Fruit fly (Drosophila melanogaster) whole organism, prepupa: ENCODE results near the gene CG17260.

Experiments
- CG10631 ChIP-seq: fragments of 200-800 bp; sonication (Bioruptor generic); optimal IDR thresholded peaks from 2 replicates; lab custom pipeline; 2016; ENCODE audit warnings: missing biosample characterization, missing genetic modification characterization
- CG10669 ChIP-seq: fragments of 200-800 bp; sonication (Bioruptor generic); optimal IDR thresholded peaks from 3 replicates; lab custom pipeline; 2018; ENCODE audit warnings: missing biosample characterization, mild to moderate bottlenecking, missing genetic modification characterization, moderate library complexity
- CG11294 ChIP-seq: fragments of 200-800 bp; sonication (Bioruptor generic); IDR thresholded peaks from 2 replicates; pipeline ENCODE4 v1.3.6; 2022; ENCODE audit warnings: missing biosample characterization, missing genetic modification characterization
- CG11762 ChIP-seq: fragments of 200-800 bp; sonication (Bioruptor generic); optimal IDR thresholded peaks from 3 replicates; lab custom pipeline; 2016; ENCODE audit warnings: missing biosample characterization, missing genetic modification characterization; ENCODE audit not compliant: insufficient read depth
- CG11902 ChIP-seq: fragments of 200-800 bp; sonication (Bioruptor generic); optimal IDR thresholded peaks from 3 replicates; lab custom pipeline; 2016; ENCODE audit warnings: missing biosample characterization, missing genetic modification characterization
- CG15336 ChIP-seq: fragments of 200-800 bp; sonication (Bioruptor generic); IDR thresholded peaks from 2 replicates; pipeline ENCODE4 v1.3.6; 2022; ENCODE audit warnings: missing biosample characterization, missing genetic modification characterization
- CG1621 ChIP-seq: fragments of 200-800 bp; sonication (Bioruptor generic); optimal IDR thresholded peaks from 3 replicates; lab custom pipeline; 2018; ENCODE audit warnings: missing biosample characterization, mild to moderate bottlenecking, missing genetic modification characterization
- CG16779 ChIP-seq: fragments of 200-800 bp; sonication (Bioruptor generic); optimal IDR thresholded peaks from 3 replicates; lab custom pipeline; 2017; ENCODE audit warnings: missing biosample characterization, mild to moderate bottlenecking, missing genetic modification characterization
- CG3032 ChIP-seq: fragments of 200-800 bp; optimal IDR thresholded peaks from 2 replicates; lab custom pipeline; 2019; ENCODE audit warnings: missing biosample characterization, mild to moderate bottlenecking, missing genetic modification characterization, moderate library complexity
- CG32006 ChIP-seq: fragments of 200-800 bp; sonication (Bioruptor generic); optimal IDR thresholded peaks from 3 replicates; lab custom pipeline; 2017; ENCODE audit warnings: missing biosample characterization, mild to moderate bottlenecking, missing genetic modification characterization
- CG34406 ChIP-seq: fragments of 200-800 bp; sonication (Bioruptor generic); optimal IDR thresholded peaks from 3 replicates; lab custom pipeline; 2016; ENCODE audit warnings: missing biosample characterization, missing genetic modification characterization
- CG3919 ChIP-seq: fragments of 200-800 bp; sonication (Bioruptor generic); optimal IDR thresholded peaks from 3 replicates; lab custom pipeline; 2016; ENCODE audit warnings: missing biosample characterization, missing genetic modification characterization
- CG4318 ChIP-seq: fragments of 200-800 bp; sonication (Bioruptor generic); optimal IDR thresholded peaks from 3 replicates; lab custom pipeline; 2017; ENCODE audit warnings: missing biosample characterization, mild to moderate bottlenecking, missing genetic modification characterization
- CG6163 ChIP-seq: fragments of 200-800 bp; sonication (Bioruptor generic); IDR thresholded peaks from 3 replicates; pipeline ENCODE4 v1.3.6; 2022; ENCODE audit warnings: missing biosample characterization, missing genetic modification characterization
- CG6808 ChIP-seq: fragments of 200-800 bp; sonication (Bioruptor generic); optimal IDR thresholded peaks from 3 replicates; lab custom pipeline; 2017; ENCODE audit warnings: missing biosample characterization, missing genetic modification characterization, mild to moderate bottlenecking, moderate library complexity, missing genetic modification reagents
- CG6854 ChIP-seq: fragments of 200-800 bp; sonication (Bioruptor generic); optimal IDR thresholded peaks from 2 replicates; lab custom pipeline; 2017; ENCODE audit warnings: missing biosample characterization, mild to moderate bottlenecking, missing genetic modification characterization
- CG8119 ChIP-seq: fragments of 200-800 bp; sonication (Bioruptor generic); IDR thresholded peaks from 3 replicates; pipeline ENCODE4 v1.3.6; 2022; ENCODE audit warnings: missing biosample characterization, missing genetic modification characterization
- CG8319 ChIP-seq: fragments of 200-800 bp; sonication (Bioruptor generic); optimal IDR thresholded peaks from 3 replicates; lab custom pipeline; 2016; ENCODE audit warnings: missing biosample characterization, missing genetic modification characterization
- CG9139 ChIP-seq: fragments of 200-800 bp; sonication (Bioruptor generic); optimal IDR thresholded peaks from 3 replicates; lab custom pipeline; 2017; ENCODE audit warnings: missing biosample characterization, mild to moderate bottlenecking, missing genetic modification characterization
- Eip75B ChIP-seq: fragments of 200-800 bp; sonication (Bioruptor generic); optimal IDR thresholded peaks from 3 replicates; lab custom pipeline; 2016; ENCODE audit warnings: missing biosample characterization, missing genetic modification characterization
- Eip78C ChIP-seq: fragments of 200-800 bp; sonication (Bioruptor generic); peaks from one replicate; lab custom pipeline; 2016; ENCODE audit warnings: missing biosample characterization, missing genetic modification characterization
- Eip93F ChIP-seq: fragments of 200-800 bp; sonication (Bioruptor generic); optimal IDR thresholded peaks from 2 replicates; lab custom pipeline; 2016; ENCODE audit warnings: missing biosample characterization, mild to moderate bottlenecking, missing genetic modification characterization
- Ets96B ChIP-seq: fragments of 200-800 bp; optimal IDR thresholded peaks from 2 replicates; lab custom pipeline; 2019; ENCODE audit warnings: missing biosample characterization, mild to moderate bottlenecking, missing genetic modification characterization, moderate library complexity
- Gug ChIP-seq: fragments of 200-800 bp; sonication (Bioruptor generic); IDR thresholded peaks from 2 replicates; pipeline ENCODE4 v1.3.6; 2022; ENCODE audit warnings: missing biosample characterization, missing genetic modification characterization
- Hr38 ChIP-seq: sonication (Bioruptor generic); optimal IDR thresholded peaks from 2 replicates; lab custom pipeline; 2016; ENCODE audit warnings: missing biosample characterization, missing genetic modification characterization
- Hr4 ChIP-seq: fragments of 200-800 bp; sonication (Bioruptor generic); optimal IDR thresholded peaks from 3 replicates; lab custom pipeline; 2016; ENCODE audit warnings: missing biosample characterization, missing genetic modification characterization
- Met ChIP-seq: fragments of 200-800 bp; sonication (Bioruptor generic); optimal IDR thresholded peaks from 3 replicates; lab custom pipeline; 2016; ENCODE audit warnings: missing biosample characterization, missing genetic modification characterization
- Sox102F ChIP-seq: fragments of 200-800 bp; sonication (Bioruptor generic); optimal IDR thresholded peaks from 2 replicates; lab custom pipeline; 2016; ENCODE audit warnings: missing biosample characterization, mild to moderate bottlenecking, missing genetic modification characterization
- Sox15 ChIP-seq: fragments of 200-800 bp; sonication (Bioruptor generic); optimal IDR thresholded peaks from 3 replicates; lab custom pipeline; 2016; ENCODE audit warnings: missing biosample characterization, missing genetic modification characterization
- acj6 ChIP-seq: fragments of 200-800 bp; sonication (Bioruptor generic); optimal IDR thresholded peaks from 3 replicates; lab custom pipeline; 2016; ENCODE audit warnings: missing biosample characterization, missing genetic modification characterization
- dac ChIP-seq: fragments of 200-800 bp; sonication (Bioruptor generic); optimal IDR thresholded peaks from 2 replicates; lab custom pipeline; 2017; ENCODE audit warnings: missing biosample characterization, mild to moderate bottlenecking, missing genetic modification characterization
- dsx ChIP-seq: fragments of 200-800 bp; optimal IDR thresholded peaks from 3 replicates; lab custom pipeline; 2019; ENCODE audit warnings: missing biosample characterization, mild to moderate bottlenecking, missing genetic modification characterization, moderate library complexity; ENCODE audit not compliant: poor library complexity, severe bottlenecking
- eg ChIP-seq: fragments of 200-800 bp; sonication (Bioruptor generic); IDR thresholded peaks from 3 replicates; pipeline ENCODE4 v1.3.6; 2022; ENCODE audit warnings: missing biosample characterization, missing genetic modification characterization
- esn ChIP-seq: fragments of 200-800 bp; sonication (Bioruptor generic); optimal IDR thresholded peaks from 2 replicates; lab custom pipeline; 2016; ENCODE audit warnings: missing biosample characterization, mild to moderate bottlenecking, missing genetic modification characterization, moderate library complexity
- fd85E ChIP-seq: fragments of 200-800 bp; sonication (Bioruptor generic); optimal IDR thresholded peaks from 3 replicates; lab custom pipeline; 2016; ENCODE audit warnings: missing biosample characterization, missing genetic modification characterization
- fkh ChIP-seq: fragments of 200-800 bp; sonication (Bioruptor generic); optimal IDR thresholded peaks from 3 replicates; lab custom pipeline; 2017; ENCODE audit warnings: missing biosample characterization, mild to moderate bottlenecking, missing genetic modification characterization, moderate library complexity
- lz ChIP-seq: fragments of 200-800 bp; sonication (Bioruptor generic); optimal IDR thresholded peaks from 3 replicates; lab custom pipeline; 2016; ENCODE audit warnings: missing biosample characterization, missing genetic modification characterization
- pdm3 ChIP-seq: fragments of 200-800 bp; sonication (Bioruptor generic); optimal IDR thresholded peaks from 3 replicates; lab custom pipeline; 2016; ENCODE audit warnings: missing biosample characterization, missing genetic modification characterization
- ss ChIP-seq, 2 experiments: fragments of 200-800 bp; sonication (Bioruptor generic); optimal IDR thresholded peaks; 2 replicates in 1 of 2; 3 replicates in 1 of 2; lab custom pipeline; 2017 to 2018; ENCODE audit warnings: mild to moderate bottlenecking in 2 of 2, missing biosample characterization in 2 of 2, missing genetic modification characterization in 2 of 2, moderate library complexity in 1 of 2
- svp ChIP-seq: fragments of 200-800 bp; sonication (Bioruptor generic); peaks from one replicate; lab custom pipeline; 2016; ENCODE audit warnings: missing biosample characterization, missing genetic modification characterization
- vri ChIP-seq: fragments of 200-800 bp; sonication (Bioruptor generic); optimal IDR thresholded peaks from 3 replicates; lab custom pipeline; 2016; ENCODE audit warnings: missing biosample characterization, mild to moderate bottlenecking, missing genetic modification characterization

The CG17260 gene

dm6 chr2L:3078741-3079140, 41.7 kb downstream of the CG17260 start:
- TF ChIP-seq CG34406 (GFP tag; lab: Kevin White, UChicago) (no peak), Hr38 (no peak), Sox102F (no peak), dac (no peak), CG6808 (GFP tag; lab: Kevin White, UChicago) (no peak), CG15336 (GFP tag; lab: Robert Waterston, UW) (no peak), esn (no peak), CG11762 (GFP tag; lab: Kevin White, UChicago) (no peak), Eip75B (no peak), dsx (GFP tag; lab: Kevin White, UChicago) (no peak), CG10669 (GFP tag; lab: Kevin White, UChicago) (no peak)

DNA sequence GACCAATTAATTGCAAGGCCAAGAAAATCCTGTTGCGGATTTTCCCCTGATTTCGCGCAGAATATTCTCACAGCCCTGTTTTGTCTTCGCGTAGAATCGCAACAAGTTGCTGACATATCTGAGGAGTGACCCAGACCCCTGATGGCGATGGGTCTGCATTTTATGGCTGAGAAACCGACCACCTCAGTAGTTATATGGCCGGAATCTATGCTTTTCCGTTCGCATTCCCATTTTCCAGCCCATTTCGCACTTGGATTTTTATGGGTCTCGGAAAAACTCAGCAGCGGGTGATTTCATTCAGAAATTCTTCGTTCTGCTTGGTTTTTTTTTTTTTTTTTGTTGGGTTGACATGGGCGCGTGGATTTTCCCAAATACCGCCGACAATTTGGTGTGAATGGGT, 45.9 kb downstream of the CG17260 start:
- no peak for TF ChIP-seq CG6163 (GFP tag; lab: Robert Waterston, UW)
- no peak for TF ChIP-seq CG3919 (GFP tag; lab: Kevin White, UChicago)
- no peak for TF ChIP-seq Eip75B
- TF ChIP-seq Sox102F = no peak
- TF ChIP-seq svp = no peak
- TF ChIP-seq eg = no peak
- TF ChIP-seq CG6854 = no peak
- TF ChIP-seq CG3032 (tag; lab: Kevin White, UChicago) = no peak
- no peak for TF ChIP-seq Sox15 (GFP tag; lab: Kevin White, UChicago)
- no peak for TF ChIP-seq acj6
- TF ChIP-seq CG4318 (GFP tag; lab: Kevin White, UChicago) = no peak
- no peak for TF ChIP-seq CG16779 (tag; lab: Kevin White, UChicago)
- no peak for TF ChIP-seq ss (GFP tag; optimal IDR thresholded peaks at IDR 0.05; lab: Kevin White, UChicago)
- TF ChIP-seq CG9139 (GFP tag; lab: Kevin White, UChicago) = no peak
- TF ChIP-seq Eip93F (GFP tag; lab: Kevin White, UChicago) = no peak
- TF ChIP-seq CG10669 (GFP tag; lab: Kevin White, UChicago) = no peak
- no peak for TF ChIP-seq CG8119 (GFP tag; lab: Robert Waterston, UW)
- no peak for TF ChIP-seq lz (GFP tag; lab: Kevin White, UChicago)

dm6 chr2L:3083510-3083909, 46.5 kb downstream of the CG17260 start:
- no peak for TF ChIP-seq CG15336 (GFP tag; lab: Robert Waterston, UW)
- peak; percentile 34 for TF ChIP-seq CG32006
- peak; percentile 24; the same call in 1 of the 3 replicates for TF ChIP-seq CG8119 (GFP tag; lab: Robert Waterston, UW)
- peak; percentile 41 for TF ChIP-seq Hr4 (GFP tag; lab: Kevin White, UChicago)
- TF ChIP-seq eg = peak; percentile 29; the same call in 1 of the 3 replicates
- TF ChIP-seq CG6163 (GFP tag; lab: Robert Waterston, UW) = peak; percentile 44; the same call in 1 of the 3 replicates
- no peak for TF ChIP-seq CG34406 (GFP tag; lab: Kevin White, UChicago)

dm6 chr2L:3086290-3086876, 49.4 kb downstream of the CG17260 start:
- TF ChIP-seq ss (GFP tag; optimal IDR thresholded peaks at IDR 0.05; lab: Kevin White, UChicago) = no peak
- no peak for TF ChIP-seq fd85E
- TF ChIP-seq CG6808 (GFP tag; lab: Kevin White, UChicago) = peak; percentile 13
- peak; percentile 72 for TF ChIP-seq CG11294 (GFP tag; lab: Robert Waterston, UW)
- no peak for TF ChIP-seq CG6854
- peak; percentile 50 for TF ChIP-seq esn
- no peak for TF ChIP-seq Ets96B (tag; lab: Kevin White, UChicago)
- peak; percentile 75 for TF ChIP-seq CG32006
- peak; percentile 47 for TF ChIP-seq dac
- TF ChIP-seq CG1621 (tag; lab: Kevin White, UChicago) = no peak
- TF ChIP-seq CG11762 (GFP tag; lab: Kevin White, UChicago) = no peak
- TF ChIP-seq CG4318 (GFP tag; lab: Kevin White, UChicago) = peak; percentile 14
- peak; percentile 19 for TF ChIP-seq Sox102F
- no peak for TF ChIP-seq CG11902
- peak; percentile 43 for TF ChIP-seq CG10631 (GFP tag; lab: Kevin White, UChicago)
- TF ChIP-seq CG8119 (GFP tag; lab: Robert Waterston, UW) = peak; percentile 84
- TF ChIP-seq Eip78C (GFP tag; lab: Kevin White, UChicago) = peak; percentile 89
- no peak for TF ChIP-seq Sox15 (GFP tag; lab: Kevin White, UChicago)
- TF ChIP-seq CG10669 (GFP tag; lab: Kevin White, UChicago) = peak; percentile 8
- peak; percentile 2 for TF ChIP-seq CG8319 (GFP tag; lab: Kevin White, UChicago)
- peak; percentile 36 for TF ChIP-seq CG3032 (tag; lab: Kevin White, UChicago)
- peak; percentile 86 for TF ChIP-seq CG15336 (GFP tag; lab: Robert Waterston, UW)
- TF ChIP-seq vri (GFP tag; lab: Kevin White, UChicago) = no peak
- TF ChIP-seq svp = peak; percentile 82
- TF ChIP-seq CG34406 (GFP tag; lab: Kevin White, UChicago) = peak; percentile 17
- TF ChIP-seq Gug = peak; percentile 59
- TF ChIP-seq pdm3 = peak; percentile 58
- peak; percentile 16 for TF ChIP-seq Met
- peak; percentile 58 for TF ChIP-seq CG3919 (GFP tag; lab: Kevin White, UChicago)
- peak; percentile 41 for TF ChIP-seq lz (GFP tag; lab: Kevin White, UChicago)
- TF ChIP-seq fkh (GFP tag; lab: Kevin White, UChicago) = peak; percentile 3
- TF ChIP-seq eg = peak; percentile 87
